3 fruit fly cellular contexts compared by ENCODE assay signal in genomic region chr3L:4352649-4353048, dm6.
TF ChIP-seq lines count a peak whose summit lies in the region.

No protein-coding gene starts in this region.

- TF ChIP-seq CTCF in whole organism, embryonic (GFP tag; optimal IDR thresholded peaks at IDR 0.05; lab: Kevin White, UChicago) = no peak

TF ChIP-seq in whole organism, embryonic, 481 proteins besides CTCF, POLR2A, EP300 and RAD21:
- TF ChIP-seq CG11085 (GFP tag; IDR thresholded peaks at IDR 0.05; lab: Robert Waterston, UW) = no peak
- TF ChIP-seq CG11504 (tag; optimal IDR thresholded peaks at IDR 0.05; lab: Kevin White, UChicago) = peak; percentile 88
- 0 out of 2 replicates have a peak, but pooled peaks have one; percentile 20 for TF ChIP-seq onecut (GFP tag; IDR thresholded peaks at IDR 0.05; lab: Robert Waterston, UW)
- no peak for TF ChIP-seq crol (GFP tag; IDR thresholded peaks at IDR 0.05; lab: Robert Waterston, UW)
- TF ChIP-seq ind (GFP tag; optimal IDR thresholded peaks at IDR 0.05; lab: Kevin White, UChicago) = no peak
TF ChIP-seq in whole organism, embryonic: peak in this region for 2.

TF ChIP-seq in whole organism, prepupa, 60 proteins besides CTCF, POLR2A, EP300 and RAD21:
- TF ChIP-seq Eip75B (GFP tag; optimal IDR thresholded peaks at IDR 0.05; lab: Kevin White, UChicago) (no peak), CG9139 (GFP tag; optimal IDR thresholded peaks at IDR 0.05; lab: Kevin White, UChicago) (no peak), svp (GFP tag; lab: Kevin White, UChicago) (peak; percentile 63)

TF ChIP-seq in whole organism, pupa, 21 proteins besides CTCF, POLR2A, EP300 and RAD21:
- TF ChIP-seq CG10348 (GFP tag; IDR thresholded peaks at IDR 0.05; lab: Robert Waterston, UW) (no peak), rn (GFP tag; IDR thresholded peaks at IDR 0.05; lab: Robert Waterston, UW) (no peak), CG13204 (GFP tag; optimal IDR thresholded peaks at IDR 0.05; lab: Kevin White, UChicago) (no peak), EcR (GFP tag; optimal IDR thresholded peaks at IDR 0.05; lab: Kevin White, UChicago) (peak; percentile 36), Ets98B (GFP tag; IDR thresholded peaks at IDR 0.05; lab: Robert Waterston, UW) (no peak)
